Worm (Caenorhabditis elegans): ENCODE results near the gene fut-2.

DNA sequence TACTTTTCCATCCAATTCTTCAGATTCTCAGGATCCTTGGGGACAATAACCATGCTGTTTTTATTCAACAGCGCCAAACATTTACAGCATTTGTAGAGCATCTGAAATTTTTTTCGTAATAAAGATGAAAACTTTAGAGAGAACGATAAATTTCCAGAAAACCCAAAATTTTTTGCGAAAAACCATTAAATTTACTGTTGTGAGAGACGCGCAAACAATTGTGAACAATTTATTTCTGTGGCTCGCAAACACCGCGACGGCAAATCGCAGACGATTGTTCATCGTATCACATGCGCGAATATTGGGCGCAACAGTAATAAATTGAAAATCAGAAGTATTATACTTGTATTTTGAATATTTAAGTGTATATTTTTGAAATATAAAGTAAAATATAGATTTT is 35.4 kb upstream of the fut-2 start, which contains the start of gene gon-14:
- TF ChIP-seq ztf-18 (tag; optimal IDR thresholded peaks at IDR 0.05): no peak
- no peak for TF ChIP-seq ekl-4 (GFP tag; IDR thresholded peaks at IDR 0.05)
- no peak for TF ChIP-seq F23B12.7 (tag; optimal IDR thresholded peaks at IDR 0.05; ENCODE audit: insufficient read depth)
- TF ChIP-seq ceh-58 (GFP tag; IDR thresholded peaks at IDR 0.05): no peak
- no peak for TF ChIP-seq tbp1 (GFP tag; optimal IDR thresholded peaks at IDR 0.05)
- TF ChIP-seq ztf-26 (tag; optimal IDR thresholded peaks at IDR 0.05): no peak
- no peak for TF ChIP-seq ztf-3 (GFP tag; optimal IDR thresholded peaks at IDR 0.05)
- no peak for TF ChIP-seq zfh-2 (GFP tag; conservative IDR thresholded peaks at IDR 0.05)
